Worm (Caenorhabditis elegans) whole organism, young adult: ENCODE data around the gene gst-28.

ENCODE experiments used
- B0035.1 ChIP-seq: sonication (generic microtip); optimal IDR thresholded peaks from 2 replicates; lab custom pipeline; 2016; ENCODE audit warnings: missing genetic modification characterization, mild to moderate bottlenecking, missing compliant biosample characterization, missing genotype, missing genetic modification reagents
- D2030.7 ChIP-seq: fragments of 200-800 bp; sonication (Bioruptor generic); IDR thresholded peaks from 2 replicates; pipeline ENCODE4 v1.3.6; 2022; ENCODE audit warnings: missing genetic modification reagents, missing genetic modification characterization, missing compliant biosample characterization
- F33H1.4 ChIP-seq: fragments of 200-800 bp; sonication (Bioruptor generic); IDR thresholded peaks from 2 replicates; pipeline ENCODE4 v1.3.6; 2022; ENCODE audit warnings: missing genetic modification reagents, missing genetic modification characterization, missing compliant biosample characterization
- F37B4.10 ChIP-seq: fragments of 200-800 bp; sonication (Bioruptor generic); IDR thresholded peaks from 2 replicates; pipeline ENCODE4 v1.3.6; 2022; ENCODE audit warnings: missing genetic modification characterization, missing compliant biosample characterization
- F55B11.4 ChIP-seq: sonication (generic microtip); optimal IDR thresholded peaks from 2 replicates; lab custom pipeline; 2016; ENCODE audit warnings: missing compliant biosample characterization, missing genetic modification characterization, borderline replicate concordance; ENCODE audit not compliant: insufficient read depth
- F57A8.1 ChIP-seq: fragments of 200-800 bp; sonication (Bioruptor generic); optimal IDR thresholded peaks from 2 replicates; lab custom pipeline; 2018; ENCODE audit warnings: mild to moderate bottlenecking, missing genetic modification characterization, moderate library complexity, missing compliant biosample characterization
- F57C9.4 ChIP-seq: sonication (generic microtip); optimal IDR thresholded peaks from 2 replicates; lab custom pipeline; 2017; ENCODE audit warnings: mild to moderate bottlenecking, missing genetic modification characterization, missing compliant biosample characterization
- T26A5.8 ChIP-seq: sonication (generic microtip); optimal IDR thresholded peaks from 2 replicates; lab custom pipeline; 2016; ENCODE audit warnings: missing genetic modification characterization, missing compliant biosample characterization
- Y79H2A.3 ChIP-seq: fragments of 200-800 bp; sonication (Bioruptor generic); conservative IDR thresholded peaks from 2 replicates; pipeline ENCODE4 v1.3.6; 2022; ENCODE audit warnings: missing genetic modification reagents, missing genetic modification characterization, missing compliant biosample characterization
- ZK185.1 ChIP-seq: sonication (generic microtip); optimal IDR thresholded peaks from 2 replicates; lab custom pipeline; 2016; ENCODE audit warnings: mild to moderate bottlenecking, missing genetic modification characterization, missing compliant biosample characterization; ENCODE audit not compliant: poor library complexity, severe bottlenecking
- ama-1 ChIP-seq, 3 experiments: fragments of 150-350 bp in 1 of 3; sonication (generic microtip) in 2 of 3; optimal IDR thresholded peaks; 2 replicates each; lab custom pipeline; 2014 to 2018; ENCODE audit warnings: missing biosample characterization in 2 of 3, missing genetic modification characterization in 2 of 3, missing genetic modification reagents in 2 of 3
- athp-1 ChIP-seq: sonication (generic microtip); optimal IDR thresholded peaks from 2 replicates; lab custom pipeline; 2017; ENCODE audit warnings: mild to moderate bottlenecking, missing genetic modification characterization, missing compliant biosample characterization
- attf-3 ChIP-seq: fragments of 200-800 bp; sonication (Bioruptor generic); conservative IDR thresholded peaks from 2 replicates; pipeline ENCODE4 v1.3.6; 2022; ENCODE audit warnings: missing genetic modification reagents, missing genetic modification characterization, missing compliant biosample characterization
- attf-5 ChIP-seq: fragments of 200-800 bp; sonication (Bioruptor generic); optimal IDR thresholded peaks from 2 replicates; lab custom pipeline; 2018; ENCODE audit warnings: mild to moderate bottlenecking, missing genetic modification characterization, missing compliant biosample characterization
- bed-1 ChIP-seq: fragments of 200-800 bp; sonication (Bioruptor generic); IDR thresholded peaks from 2 replicates; pipeline ENCODE4 v1.3.6; 2022; ENCODE audit warnings: missing genetic modification reagents, missing genetic modification characterization, missing compliant biosample characterization
- cebp-1 ChIP-seq, 2 experiments: fragments of 200-800 bp in 1 of 2; sonication (Bioruptor generic) in 1 of 2; sonication (generic microtip) in 1 of 2; IDR thresholded peaks in 1 of 2; optimal IDR thresholded peaks in 1 of 2; 2 replicates each; pipeline versions ENCODE4 v1.3.6 to Lab custom; 2017 to 2022; ENCODE audit warnings: missing compliant biosample characterization in 2 of 2, missing genetic modification characterization in 2 of 2, mild to moderate bottlenecking in 1 of 2, missing genetic modification reagents in 1 of 2, moderate library complexity in 1 of 2
- cebp-2 ChIP-seq: fragments of 200-800 bp; sonication (Bioruptor generic); IDR thresholded peaks from 2 replicates; pipeline ENCODE4 v1.3.6; 2022; ENCODE audit warnings: missing genetic modification characterization, missing compliant biosample characterization
- ceh-40 ChIP-seq: fragments of 200-800 bp; sonication (Bioruptor generic); IDR thresholded peaks from 2 replicates; pipeline ENCODE4 v1.3.6; 2022; ENCODE audit warnings: missing genetic modification characterization, missing compliant biosample characterization
- dpl-1 ChIP-seq: fragments of 150-350 bp; optimal IDR thresholded peaks from 2 replicates; lab custom pipeline; 2014; ENCODE audit warnings: missing biosample characterization, missing genetic modification reagents, missing genetic modification characterization
- efl-1 ChIP-seq: fragments of 150-350 bp; optimal IDR thresholded peaks from 2 replicates; lab custom pipeline; 2014; ENCODE audit warnings: missing biosample characterization, missing genetic modification reagents, missing genetic modification characterization
- egl-44 ChIP-seq: fragments of 200-800 bp; sonication (Bioruptor generic); IDR thresholded peaks from 2 replicates; pipeline ENCODE4 v1.3.6; 2022; ENCODE audit warnings: missing genetic modification reagents, missing genetic modification characterization, missing compliant biosample characterization
- egrh-3 ChIP-seq: fragments of 200-800 bp; sonication (Bioruptor generic); IDR thresholded peaks from 2 replicates; pipeline ENCODE4 v1.3.6; 2022; ENCODE audit warnings: missing genetic modification reagents, missing genetic modification characterization, missing compliant biosample characterization
- gei-17 ChIP-seq: fragments of 200-800 bp; sonication (Bioruptor generic); optimal IDR thresholded peaks from 2 replicates; lab custom pipeline; 2018; ENCODE audit warnings: mild to moderate bottlenecking, missing genetic modification characterization, missing compliant biosample characterization
- hmg-20 ChIP-seq: fragments of 200-800 bp; sonication (Bioruptor generic); IDR thresholded peaks from 2 replicates; pipeline ENCODE4 v1.3.6; 2022; ENCODE audit warnings: missing genetic modification reagents, missing genetic modification characterization, missing compliant biosample characterization
- let-607 ChIP-seq, 2 experiments: fragments of 200-800 bp in 1 of 2; sonication (Bioruptor generic) in 1 of 2; sonication (generic microtip) in 1 of 2; optimal IDR thresholded peaks; 2 replicates each; lab custom pipeline; 2016 to 2018; ENCODE audit warnings: mild to moderate bottlenecking in 2 of 2, missing compliant biosample characterization in 2 of 2, missing genetic modification characterization in 2 of 2, moderate library complexity in 2 of 2, missing genotype in 1 of 2
- lin-26 ChIP-seq: fragments of 200-800 bp; sonication (Bioruptor generic); IDR thresholded peaks from 2 replicates; pipeline ENCODE4 v1.3.6; 2022; ENCODE audit warnings: missing genetic modification reagents, missing genetic modification characterization, missing compliant biosample characterization
- lin-35 ChIP-seq, 3 experiments: fragments of 150-350 bp in 2 of 3; sonication (generic microtip) in 1 of 3; optimal IDR thresholded peaks; 2 replicates each; lab custom pipeline; 2014 to 2018; ENCODE audit warnings: missing biosample characterization in 3 of 3, missing genetic modification characterization in 3 of 3, missing genetic modification reagents in 3 of 3
- lin-54 ChIP-seq: fragments of 200-800 bp; sonication (Bioruptor generic); optimal IDR thresholded peaks from 2 replicates; lab custom pipeline; 2018; ENCODE audit warnings: mild to moderate bottlenecking, missing genetic modification characterization, missing compliant biosample characterization
- lsl-1 ChIP-seq: fragments of 200-800 bp; sonication (Bioruptor generic); optimal IDR thresholded peaks from 2 replicates; lab custom pipeline; 2018; ENCODE audit warnings: mild to moderate bottlenecking, missing genetic modification characterization, moderate library complexity, missing compliant biosample characterization
- lsy-27 ChIP-seq: sonication (generic microtip); optimal IDR thresholded peaks from 2 replicates; lab custom pipeline; 2017; ENCODE audit warnings: missing genetic modification characterization, mild to moderate bottlenecking, missing compliant biosample characterization, antibody characterized with exemption, missing genotype, borderline replicate concordance; ENCODE audit not compliant: insufficient read depth
- madf-6 ChIP-seq: fragments of 200-800 bp; sonication (Bioruptor generic); IDR thresholded peaks from 2 replicates; pipeline ENCODE4 v1.3.6; 2022; ENCODE audit warnings: missing genetic modification reagents, missing genetic modification characterization, missing compliant biosample characterization
- mcd-1 ChIP-seq: fragments of 200-800 bp; sonication (Bioruptor generic); IDR thresholded peaks from 2 replicates; pipeline ENCODE4 v1.3.6; 2022; ENCODE audit warnings: missing genetic modification reagents, missing genetic modification characterization, missing compliant biosample characterization
- mes-4 ChIP-seq: sonication (generic microtip); optimal IDR thresholded peaks from 2 replicates; lab custom pipeline; 2016; ENCODE audit warnings: missing genotype, missing genetic modification characterization, missing compliant biosample characterization
- nhr-80 ChIP-seq: sonication (generic microtip); optimal IDR thresholded peaks from 2 replicates; lab custom pipeline; 2016; ENCODE audit warnings: missing genetic modification characterization, missing compliant biosample characterization
- pha-4 ChIP-seq: fragments of 150-350 bp; sonication (generic microtip); optimal IDR thresholded peaks from 2 replicates; lab custom pipeline; 2014; ENCODE audit warnings: missing biosample characterization, missing genetic modification reagents, missing genetic modification characterization
- rec-8 ChIP-seq, 2 experiments: sonication (generic microtip); optimal IDR thresholded peaks; 2 replicates each; lab custom pipeline; 2016; ENCODE audit warnings: mild to moderate bottlenecking in 2 of 2, missing genetic modification characterization in 2 of 2, missing genetic modification reagents in 2 of 2, missing genotype in 2 of 2, missing biosample characterization in 1 of 2, missing compliant biosample characterization in 1 of 2, moderate library complexity in 1 of 2
- repo-1 ChIP-seq: sonication (generic microtip); optimal IDR thresholded peaks from 2 replicates; lab custom pipeline; 2017; ENCODE audit warnings: mild to moderate bottlenecking, missing genetic modification characterization, missing compliant biosample characterization
- snpc-1.1 ChIP-seq: sonication (generic microtip); optimal IDR thresholded peaks from 2 replicates; lab custom pipeline; 2017; ENCODE audit warnings: missing genetic modification characterization, mild to moderate bottlenecking, missing compliant biosample characterization, antibody characterized with exemption, moderate library complexity, missing genotype, missing genetic modification reagents; ENCODE audit not compliant: insufficient read depth
- snpc-3.4 ChIP-seq: sonication (generic microtip); optimal IDR thresholded peaks from 2 replicates; lab custom pipeline; 2017; ENCODE audit warnings: missing genetic modification characterization, mild to moderate bottlenecking, missing compliant biosample characterization, antibody characterized with exemption, moderate library complexity, missing genotype, missing genetic modification reagents
- somi-1 ChIP-seq: fragments of 200-800 bp; sonication (Bioruptor generic); optimal IDR thresholded peaks from 2 replicates; lab custom pipeline; 2018; ENCODE audit warnings: mild to moderate bottlenecking, missing genetic modification characterization, missing compliant biosample characterization
- tbp1 ChIP-seq: fragments of 200-800 bp; sonication (Bioruptor generic); optimal IDR thresholded peaks from 2 replicates; lab custom pipeline; 2018; ENCODE audit warnings: mild to moderate bottlenecking, missing genetic modification characterization, missing compliant biosample characterization
- zfh-2 ChIP-seq: fragments of 200-800 bp; sonication (Bioruptor generic); conservative IDR thresholded peaks from 2 replicates; pipeline ENCODE4 v1.3.6; 2022; ENCODE audit warnings: missing genetic modification reagents, missing genetic modification characterization, missing compliant biosample characterization
- zim-3 ChIP-seq: sonication (generic microtip); optimal IDR thresholded peaks from 2 replicates; lab custom pipeline; 2017; ENCODE audit warnings: mild to moderate bottlenecking, missing genetic modification characterization, moderate library complexity, missing compliant biosample characterization
- ztf-18 ChIP-seq: sonication (generic microtip); optimal IDR thresholded peaks from 2 replicates; lab custom pipeline; 2016; ENCODE audit warnings: missing genotype, mild to moderate bottlenecking, missing genetic modification characterization, missing compliant biosample characterization
- ztf-25 ChIP-seq: fragments of 200-800 bp; sonication (Bioruptor generic); IDR thresholded peaks from 2 replicates; pipeline ENCODE4 v1.3.6; 2022; ENCODE audit warnings: missing genetic modification reagents, missing genetic modification characterization, missing compliant biosample characterization

Gene gst-28

ce11 chrII:15208874-15209273 is 41.5 kb upstream of the gst-28 start:
- TF ChIP-seq attf-3 (GFP tag; lab: Robert Waterston, UW) (no peak), rec-8 (tag; optimal IDR thresholded peaks at IDR 0.05; lab: Kevin White, UChicago) (no peak), ztf-18 (tag; lab: Kevin White, UChicago) (no peak), F37B4.10 (no peak), mes-4 (tag; lab: Kevin White, UChicago) (no peak), gei-17 (GFP tag; lab: Kevin White, UChicago) (no peak), F55B11.4 (tag; lab: Kevin White, UChicago) (no peak), tbp1 (GFP tag; lab: Kevin White, UChicago) (no peak), lsy-27 (tag; lab: Kevin White, UChicago) (no peak), egrh-3 (GFP tag; lab: Robert Waterston, UW) (no peak), nhr-80 (tag; lab: Kevin White, UChicago) (no peak), snpc-3.4 (tag; lab: Kevin White, UChicago) (no peak), T26A5.8 (no peak), hmg-20 (no peak), bed-1 (GFP tag; lab: Robert Waterston, UW) (no peak), mcd-1 (GFP tag; lab: Robert Waterston, UW) (no peak), zim-3 (no peak), lsl-1 (GFP tag; lab: Kevin White, UChicago) (no peak), ztf-25 (no peak)
- TF ChIP-seq, all 124 proteins: peak for 0

- no peak for TF ChIP-seq F57C9.4 (tag; lab: Kevin White, UChicago)
- TF ChIP-seq mes-4 (tag; lab: Kevin White, UChicago), result no peak
- TF ChIP-seq athp-1 (tag; lab: Kevin White, UChicago), result no peak
- no peak for TF ChIP-seq snpc-1.1 (tag; lab: Kevin White, UChicago)
- TF ChIP-seq ama-1 (optimal IDR thresholded peaks at IDR 0.05; lab: Kevin White, UChicago), result no peak
- TF ChIP-seq ama-1 (GFP tag; optimal IDR thresholded peaks at IDR 0.05; lab: Kevin White, UChicago), result no peak
- TF ChIP-seq cebp-2, result no peak
- peak; percentile 79 for TF ChIP-seq lin-54 (GFP tag; lab: Kevin White, UChicago)
- TF ChIP-seq madf-6, result peak; percentile 40; the same call in 1 of the 2 replicates
- TF ChIP-seq lin-35 (GFP tag; optimal IDR thresholded peaks at IDR 0.05; lab: Kevin White, UChicago), result peak in 1 of 3 experiments; percentile 46
- no peak for TF ChIP-seq ceh-40 (GFP tag; lab: Robert Waterston, UW)
- no peak for TF ChIP-seq F37B4.10
- no peak for TF ChIP-seq let-607 (tag; optimal IDR thresholded peaks at IDR 0.05; lab: Kevin White, UChicago)
- TF ChIP-seq bed-1 (GFP tag; lab: Robert Waterston, UW), result no peak
- TF ChIP-seq tbp1 (GFP tag; lab: Kevin White, UChicago), result no peak
- TF ChIP-seq B0035.1 (tag; lab: Kevin White, UChicago), result no peak
- no peak for TF ChIP-seq pha-4
- peak; percentile 52; the same call in 1 of the 2 replicates for TF ChIP-seq D2030.7 (GFP tag; lab: Robert Waterston, UW)
- no peak for TF ChIP-seq lin-26 (GFP tag; lab: Robert Waterston, UW)
- no peak for TF ChIP-seq gei-17 (GFP tag; lab: Kevin White, UChicago)
- TF ChIP-seq zfh-2 (GFP tag; lab: Robert Waterston, UW), result no peak
- TF ChIP-seq F57A8.1 (GFP tag; lab: Kevin White, UChicago), result no peak
- TF ChIP-seq repo-1 (tag; lab: Kevin White, UChicago), result no peak
- TF ChIP-seq attf-5, result no peak
- no peak for TF ChIP-seq egl-44 (GFP tag; lab: Robert Waterston, UW)
- TF ChIP-seq efl-1 (GFP tag; lab: Kevin White, UChicago), result peak; percentile 65
- peak; percentile 20 for TF ChIP-seq dpl-1 (GFP tag; lab: Kevin White, UChicago)
- TF ChIP-seq somi-1, result no peak
- no peak for TF ChIP-seq Y79H2A.3 (GFP tag; lab: Robert Waterston, UW)
- no peak for TF ChIP-seq ZK185.1 (tag; lab: Kevin White, UChicago)
- TF ChIP-seq ztf-18 (tag; lab: Kevin White, UChicago), result no peak
- no peak for TF ChIP-seq cebp-1 (GFP tag; IDR thresholded peaks at IDR 0.05; lab: Robert Waterston, UW)
- peak; percentile 0 for TF ChIP-seq cebp-1 (tag; optimal IDR thresholded peaks at IDR 0.05; lab: Kevin White, UChicago)
- TF ChIP-seq lsl-1 (GFP tag; lab: Kevin White, UChicago), result peak; percentile 74
- 0 out of 2 replicates have a peak, but pooled peaks have one; percentile 28 for TF ChIP-seq F33H1.4
These were observed 40.8 kb upstream of the gst-28 start for ce11 chrII:15208151-15208550.
